Fruit fly (Drosophila melanogaster): ENCODE measurements around the gene CG18754.

The CG18754 gene

dm6 chr3R:23669401-23670216, 14.2 kb upstream of the CG18754 start, which contains the start of gene CG31145 (continued):
- TF ChIP-seq Hr51 (GFP tag; optimal IDR thresholded peaks at IDR 0.05), result peak; percentile 99 to 100
- TF ChIP-seq ro (GFP tag; IDR thresholded peaks at IDR 0.05), result peak; percentile 97
- peak; percentile 86 for TF ChIP-seq CG7928 (GFP tag; optimal IDR thresholded peaks at IDR 0.05)
- peak; percentile 99 for TF ChIP-seq oc (tag; optimal IDR thresholded peaks at IDR 0.05)
- peak; percentile 98 for TF ChIP-seq twi (tag; optimal IDR thresholded peaks at IDR 0.05)
- TF ChIP-seq Antp (GFP tag; optimal IDR thresholded peaks at IDR 0.05), result peak; percentile 99
- TF ChIP-seq crc (GFP tag; optimal IDR thresholded peaks at IDR 0.05), result peak; percentile 99
- no peak for TF ChIP-seq usp (GFP tag; optimal IDR thresholded peaks at IDR 0.05)
- peak; percentile 99 for TF ChIP-seq CG1647 (GFP tag; optimal IDR thresholded peaks at IDR 0.05)
- no peak for TF ChIP-seq pita (GFP tag; optimal IDR thresholded peaks at IDR 0.05)
- TF ChIP-seq CG1602 (GFP tag; optimal IDR thresholded peaks at IDR 0.05), result peak; percentile 99
- TF ChIP-seq org-1 (GFP tag; optimal IDR thresholded peaks at IDR 0.05), result peak; percentile 100
- peak; percentile 100 for TF ChIP-seq CG18619 (GFP tag; optimal IDR thresholded peaks at IDR 0.05)
- TF ChIP-seq Drgx (GFP tag; IDR thresholded peaks at IDR 0.05), result peak; percentile 99
- no peak for TF ChIP-seq HLHmδ (GFP tag; optimal IDR thresholded peaks at IDR 0.05)
- peak; percentile 96 for TF ChIP-seq NFAT (GFP tag; IDR thresholded peaks at IDR 0.05)
- TF ChIP-seq bsh (GFP tag; optimal IDR thresholded peaks at IDR 0.05), result peak; percentile 99
- TF ChIP-seq dmrt99B (tag; optimal IDR thresholded peaks at IDR 0.05), result peak; percentile 100
- TF ChIP-seq NfI (GFP tag; optimal IDR thresholded peaks at IDR 0.05), result peak; percentile 99
- TF ChIP-seq klu (GFP tag; IDR thresholded peaks at IDR 0.05), result peak; percentile 99
- peak; percentile 92 for TF ChIP-seq E2f2 (GFP tag; IDR thresholded peaks at IDR 0.05)
- peak; percentile 99 for TF ChIP-seq gsb (GFP tag; IDR thresholded peaks at IDR 0.05)
- peak; percentile 99 for TF ChIP-seq CG3847 (GFP tag; IDR thresholded peaks at IDR 0.05)
- TF ChIP-seq CG4360 (GFP tag; IDR thresholded peaks at IDR 0.05), result peak; percentile 88
- peak; percentile 98 for TF ChIP-seq CG2889 (GFP tag; IDR thresholded peaks at IDR 0.05)
- peak; percentile 99 for TF ChIP-seq CG32772 (GFP tag; IDR thresholded peaks at IDR 0.05)
- TF ChIP-seq Max (GFP tag; optimal IDR thresholded peaks at IDR 0.05), result peak; percentile 100
- no peak for TF ChIP-seq sc (optimal IDR thresholded peaks at IDR 0.05)
- peak; percentile 99 for TF ChIP-seq sc (GFP tag; optimal IDR thresholded peaks at IDR 0.05)
- peak; percentile 96 for TF ChIP-seq CG17186 (GFP tag; optimal IDR thresholded peaks at IDR 0.05)
- TF ChIP-seq CG11247 (GFP tag; IDR thresholded peaks at IDR 0.05), result peak; percentile 98
- peak; percentile 100 for TF ChIP-seq nau (GFP tag; optimal IDR thresholded peaks at IDR 0.05)
- peak; percentile 99 for TF ChIP-seq CG4282 (GFP tag; optimal IDR thresholded peaks at IDR 0.05)
- TF ChIP-seq CG4730 (GFP tag; IDR thresholded peaks at IDR 0.05), result peak; percentile 98
- peak; percentile 97 for TF ChIP-seq Spps (tag; optimal IDR thresholded peaks at IDR 0.05)
- peak; percentile 93 for TF ChIP-seq wek (GFP tag; optimal IDR thresholded peaks at IDR 0.05)
- peak; percentile 96 for TF ChIP-seq CG10267 (tag; optimal IDR thresholded peaks at IDR 0.05)
- peak; percentile 99 for TF ChIP-seq CG10147 (GFP tag; optimal IDR thresholded peaks at IDR 0.05)
- TF ChIP-seq CG8924 (tag; optimal IDR thresholded peaks at IDR 0.05), result peak; percentile 100
- TF ChIP-seq CHES-1-like (GFP tag; optimal IDR thresholded peaks at IDR 0.05), result peak; percentile 100
- TF ChIP-seq CG11093 (GFP tag; IDR thresholded peaks at IDR 0.05), result peak; percentile 99
- peak; percentile 99 for TF ChIP-seq Dad (GFP tag; optimal IDR thresholded peaks at IDR 0.05)
- TF ChIP-seq Dp (GFP tag; optimal IDR thresholded peaks at IDR 0.05), result peak; percentile 40
- peak; percentile 34; the same call in 2 of the 3 replicates for TF ChIP-seq CG34224 (GFP tag; IDR thresholded peaks at IDR 0.05; ENCODE audit: partially characterized antibody)
- peak; percentile 99 for TF ChIP-seq E2f1 (GFP tag; IDR thresholded peaks at IDR 0.05)
- peak; percentile 100 for TF ChIP-seq CG4424 (GFP tag; optimal IDR thresholded peaks at IDR 0.05)
- peak; percentile 99 for TF ChIP-seq CG18764 (GFP tag; optimal IDR thresholded peaks at IDR 0.05)
- peak; percentile 99 for TF ChIP-seq CG30431 (GFP tag; optimal IDR thresholded peaks at IDR 0.05)
- TF ChIP-seq fd96Cb (tag; optimal IDR thresholded peaks at IDR 0.05), result peak; percentile 100
